Worm (Caenorhabditis elegans) whole organism, L2 larva: ENCODE measurements around the gene ZC449.1.

Source experiments
- C34F6.9 ChIP-seq: fragments of 150-350 bp; optimal IDR thresholded peaks from 2 replicates; lab custom pipeline; 2014; ENCODE audit warnings: missing biosample characterization, missing genetic modification characterization
- F13H6.1 ChIP-seq: sonication (generic microtip); optimal IDR thresholded peaks from 2 replicates; lab custom pipeline; 2016; ENCODE audit warnings: missing genetic modification characterization, missing compliant biosample characterization
- Y55F3AM.14 ChIP-seq: fragments of 200-800 bp; sonication (Bioruptor generic); optimal IDR thresholded peaks from 2 replicates; lab custom pipeline; 2018; ENCODE audit warnings: mild to moderate bottlenecking, missing genetic modification characterization, missing compliant biosample characterization
- alr-1 ChIP-seq: fragments of 150-350 bp; optimal IDR thresholded peaks from 2 replicates; lab custom pipeline; 2014; ENCODE audit warnings: missing biosample characterization, missing genetic modification characterization
- aly-2 ChIP-seq: fragments of 150-350 bp; optimal IDR thresholded peaks from 2 replicates; lab custom pipeline; 2014; ENCODE audit warnings: missing biosample characterization, missing genetic modification characterization
- ama-1 ChIP-seq: fragments of 150-350 bp; optimal IDR thresholded peaks from 2 replicates; lab custom pipeline; 2018; ENCODE audit warnings: inconsistent platforms
- blmp-1 ChIP-seq: sonication (generic microtip); optimal IDR thresholded peaks from 2 replicates; lab custom pipeline; 2017; ENCODE audit warnings: missing genetic modification characterization, mild to moderate bottlenecking, missing compliant biosample characterization, antibody characterized with exemption, moderate library complexity; ENCODE audit not compliant: insufficient read depth
- ceh-16 ChIP-seq: fragments of 150-350 bp; optimal IDR thresholded peaks from 2 replicates; lab custom pipeline; 2014; ENCODE audit warnings: missing biosample characterization, missing genetic modification characterization
- ceh-82 ChIP-seq: fragments of 150-350 bp; optimal IDR thresholded peaks from 2 replicates; lab custom pipeline; 2014; ENCODE audit warnings: missing biosample characterization, missing genetic modification characterization
- crh-2 ChIP-seq: sonication (generic microtip); optimal IDR thresholded peaks from 2 replicates; lab custom pipeline; 2017; ENCODE audit warnings: missing biosample characterization, missing genetic modification characterization
- dmd-4 ChIP-seq: sonication (generic microtip); optimal IDR thresholded peaks from 2 replicates; lab custom pipeline; 2017; ENCODE audit warnings: missing biosample characterization, missing genetic modification characterization
- egl-27 ChIP-seq: sonication (generic microtip); optimal IDR thresholded peaks from 3 replicates; lab custom pipeline; 2017; ENCODE audit warnings: missing biosample characterization, missing genetic modification reagents, missing genetic modification characterization
- elt-3 ChIP-seq: sonication (generic microtip); optimal IDR thresholded peaks from 2 replicates; lab custom pipeline; 2017; ENCODE audit warnings: missing biosample characterization, missing genetic modification characterization
- fos-1 ChIP-seq: fragments of 150-350 bp; optimal IDR thresholded peaks from 2 replicates; lab custom pipeline; 2014; ENCODE audit warnings: missing biosample characterization, missing genetic modification characterization
- gmeb-1 ChIP-seq: fragments of 150-350 bp; optimal IDR thresholded peaks from 2 replicates; lab custom pipeline; 2014; ENCODE audit warnings: missing biosample characterization, missing genetic modification characterization
- lin-11 ChIP-seq: fragments of 150-350 bp; sonication (generic microtip); optimal IDR thresholded peaks from 2 replicates; lab custom pipeline; 2014; ENCODE audit warnings: missing biosample characterization, missing genetic modification characterization, inconsistent platforms, mixed read lengths
- lin-13 ChIP-seq: fragments of 150-350 bp; optimal IDR thresholded peaks from 2 replicates; lab custom pipeline; 2014; ENCODE audit warnings: missing biosample characterization, missing genetic modification reagents, missing genetic modification characterization
- lin-39 ChIP-seq: fragments of 150-350 bp; optimal IDR thresholded peaks from 2 replicates; lab custom pipeline; 2014; ENCODE audit warnings: missing biosample characterization, missing genetic modification reagents, missing genetic modification characterization
- lsy-2 ChIP-seq, 2 experiments: fragments of 150-350 bp in 1 of 2; sonication (generic microtip) in 1 of 2; optimal IDR thresholded peaks; 2 replicates each; lab custom pipeline; 2014 to 2017; ENCODE audit warnings: missing biosample characterization in 2 of 2, missing genetic modification characterization in 2 of 2
- mab-5 ChIP-seq: fragments of 150-350 bp; optimal IDR thresholded peaks from 2 replicates; lab custom pipeline; 2014; ENCODE audit warnings: missing biosample characterization, missing genetic modification characterization
- mbf-1 ChIP-seq: sonication (generic microtip); optimal IDR thresholded peaks from 2 replicates; lab custom pipeline; 2017; ENCODE audit warnings: missing biosample characterization, missing genetic modification characterization
- mdl-1 ChIP-seq, 2 experiments: fragments of 150-350 bp in 1 of 2; sonication (generic microtip) in 1 of 2; optimal IDR thresholded peaks; 2 replicates each; lab custom pipeline; 2017; ENCODE audit warnings: missing biosample characterization in 2 of 2, missing genetic modification characterization in 2 of 2
- nhr-10 ChIP-seq: sonication (generic microtip); optimal IDR thresholded peaks from 2 replicates; lab custom pipeline; 2017; ENCODE audit warnings: missing biosample characterization, missing genetic modification characterization
- nhr-11 ChIP-seq: fragments of 150-350 bp; optimal IDR thresholded peaks from 2 replicates; lab custom pipeline; 2014; ENCODE audit warnings: missing biosample characterization, missing genetic modification characterization
- nhr-12 ChIP-seq: fragments of 150-350 bp; optimal IDR thresholded peaks from 2 replicates; lab custom pipeline; 2014; ENCODE audit warnings: missing biosample characterization, missing genetic modification characterization
- nhr-129 ChIP-seq: fragments of 150-350 bp; optimal IDR thresholded peaks from 2 replicates; lab custom pipeline; 2014; ENCODE audit warnings: missing biosample characterization, missing genetic modification characterization
- nhr-21 ChIP-seq: fragments of 150-350 bp; optimal IDR thresholded peaks from 2 replicates; lab custom pipeline; 2014; ENCODE audit warnings: missing biosample characterization, missing genetic modification characterization
- nhr-23 ChIP-seq: fragments of 150-350 bp; optimal IDR thresholded peaks from 2 replicates; lab custom pipeline; 2014; ENCODE audit warnings: missing biosample characterization, missing genetic modification reagents, missing genetic modification characterization
- nhr-25 ChIP-seq: fragments of 150-350 bp; sonication (generic microtip); optimal IDR thresholded peaks from 3 replicates; lab custom pipeline; 2014; ENCODE audit warnings: missing biosample characterization, missing genetic modification characterization
- nhr-77 ChIP-seq: fragments of 150-350 bp; optimal IDR thresholded peaks from 2 replicates; lab custom pipeline; 2014; ENCODE audit warnings: missing biosample characterization, missing genetic modification characterization
- peb-1 ChIP-seq: fragments of 150-350 bp; optimal IDR thresholded peaks from 2 replicates; lab custom pipeline; 2014; ENCODE audit warnings: missing biosample characterization, missing genetic modification characterization
- sem-4 ChIP-seq: fragments of 150-350 bp; optimal IDR thresholded peaks from 2 replicates; lab custom pipeline; 2014; ENCODE audit warnings: missing biosample characterization, missing genetic modification reagents, missing genetic modification characterization
- skn-1 ChIP-seq: sonication (generic microtip); optimal IDR thresholded peaks from 2 replicates; lab custom pipeline; 2017; ENCODE audit warnings: missing biosample characterization, missing genetic modification characterization
- sma-3 ChIP-seq: sonication (generic microtip); optimal IDR thresholded peaks from 2 replicates; lab custom pipeline; 2016; ENCODE audit warnings: missing genetic modification reagents, missing genetic modification characterization, missing compliant biosample characterization
- sma-9 ChIP-seq, 2 experiments: fragments of 150-350 bp in 1 of 2; sonication (generic microtip) in 1 of 2; optimal IDR thresholded peaks; 2 replicates each; lab custom pipeline; 2014 to 2016; ENCODE audit warnings: missing genetic modification characterization in 2 of 2, mild to moderate bottlenecking in 1 of 2, missing biosample characterization in 1 of 2, missing compliant biosample characterization in 1 of 2, missing genetic modification reagents in 1 of 2, moderate library complexity in 1 of 2
- snpc-4 ChIP-seq: fragments of 150-350 bp; optimal IDR thresholded peaks from 2 replicates; lab custom pipeline; 2014; ENCODE audit warnings: missing biosample characterization, missing genetic modification characterization
- unc-39 ChIP-seq: fragments of 150-350 bp; optimal IDR thresholded peaks from 2 replicates; lab custom pipeline; 2014; ENCODE audit warnings: missing biosample characterization, missing genetic modification characterization
- unc-55 ChIP-seq: fragments of 150-350 bp; sonication (generic microtip); optimal IDR thresholded peaks from 3 replicates; lab custom pipeline; 2014; ENCODE audit warnings: missing biosample characterization, missing genetic modification reagents, missing genetic modification characterization
- unc-62 ChIP-seq: fragments of 150-350 bp; optimal IDR thresholded peaks from 2 replicates; lab custom pipeline; 2014; ENCODE audit warnings: missing biosample characterization, missing genetic modification reagents, missing genetic modification characterization
- zag-1 ChIP-seq: fragments of 150-350 bp; optimal IDR thresholded peaks from 2 replicates; lab custom pipeline; 2014; ENCODE audit warnings: missing biosample characterization, missing genetic modification characterization
- ztf-1 ChIP-seq: fragments of 200-800 bp; sonication (Bioruptor generic); conservative IDR thresholded peaks from 2 replicates; pipeline ENCODE4 v1.3.6; 2022; ENCODE audit warnings: missing genetic modification characterization, missing compliant biosample characterization
- ztf-11 ChIP-seq: sonication (generic microtip); optimal IDR thresholded peaks from 2 replicates; lab custom pipeline; 2017; ENCODE audit warnings: missing biosample characterization, missing genetic modification characterization
- ztf-4 ChIP-seq: fragments of 150-350 bp; optimal IDR thresholded peaks from 2 replicates; lab custom pipeline; 2014; ENCODE audit warnings: missing biosample characterization, missing genetic modification characterization

ZC449.1 gene

ce11 chrX:5018062-5018653 is 6.1 kb upstream of the ZC449.1 start:
- TF ChIP-seq sma-9 (GFP tag; optimal IDR thresholded peaks at IDR 0.05; lab: Kevin White, UChicago) (peak; percentile 20), sma-9 (tag; optimal IDR thresholded peaks at IDR 0.05; lab: Kevin White, UChicago) (no peak), skn-1 (tag; lab: Kevin White, UChicago) (no peak), ztf-1 (GFP tag; lab: Robert Waterston, UW) (no peak), fos-1 (peak; percentile 70), lin-13 (GFP tag; lab: Kevin White, UChicago) (peak; percentile 18), dmd-4 (tag; lab: Kevin White, UChicago) (no peak), unc-62 (GFP tag; lab: Kevin White, UChicago) (no peak), unc-55 (GFP tag; lab: Kevin White, UChicago) (peak; percentile 75), zag-1 (no peak), gmeb-1 (peak; percentile 0), lin-39 (tag; lab: Kevin White, UChicago) (no peak), unc-39 (no peak), ztf-11 (tag; lab: Kevin White, UChicago) (no peak), elt-3 (tag; lab: Kevin White, UChicago) (no peak), mab-5 (no peak), nhr-25 (no peak), nhr-11 (no peak), C34F6.9 (tag; lab: Kevin White, UChicago) (peak; percentile 56), egl-27 (tag; lab: Kevin White, UChicago) (no peak), alr-1 (tag; lab: Kevin White, UChicago) (no peak), nhr-23 (tag; lab: Kevin White, UChicago) (no peak), mbf-1 (no peak), nhr-129 (peak; percentile 72), crh-2 (tag; lab: Kevin White, UChicago) (peak; percentile 51), snpc-4 (tag; lab: Kevin White, UChicago) (no peak), lsy-2 (tag; optimal IDR thresholded peaks at IDR 0.05; lab: Kevin White, UChicago) (peak in 1 of 2 experiments; percentile 27), Y55F3AM.14 (GFP tag; lab: Kevin White, UChicago) (no peak), aly-2 (no peak)

- TF ChIP-seq nhr-10 (tag; lab: Kevin White, UChicago) (no peak), nhr-77 (tag; lab: Kevin White, UChicago) (no peak), unc-55 (GFP tag; lab: Kevin White, UChicago) (no peak), peb-1 (tag; lab: Kevin White, UChicago) (no peak), aly-2 (no peak), mbf-1 (no peak), fos-1 (no peak), skn-1 (tag; lab: Kevin White, UChicago) (no peak), mab-5 (no peak), lin-11 (tag; lab: Kevin White, UChicago) (no peak), nhr-11 (no peak), blmp-1 (tag; lab: Kevin White, UChicago) (no peak), lin-39 (tag; lab: Kevin White, UChicago) (no peak), sma-3 (GFP tag; lab: Kevin White, UChicago) (no peak), ama-1 (lab: Kevin White, UChicago) (no peak), lsy-2 (tag; optimal IDR thresholded peaks at IDR 0.05; lab: Kevin White, UChicago) (no peak), unc-62 (GFP tag; lab: Kevin White, UChicago) (no peak)
These were observed 3.2 kb upstream of the ZC449.1 start, which contains the start of gene ZC449.2 for ce11 chrX:5020996-5021395. ZC449.2 (plus strand) TSS chrX:5021285.

ce11 chrX:5022682-5023081 is 1.5 kb upstream of the ZC449.1 start:
- TF ChIP-seq sma-9 (GFP tag; optimal IDR thresholded peaks at IDR 0.05; lab: Kevin White, UChicago) (peak; percentile 73), sma-9 (tag; optimal IDR thresholded peaks at IDR 0.05; lab: Kevin White, UChicago) (no peak), unc-39 (no peak), F13H6.1 (tag; lab: Kevin White, UChicago) (peak; percentile 43), lin-13 (GFP tag; lab: Kevin White, UChicago) (peak; percentile 37), sem-4 (tag; lab: Kevin White, UChicago) (no peak), lin-11 (tag; lab: Kevin White, UChicago) (peak; percentile 43), C34F6.9 (tag; lab: Kevin White, UChicago) (peak; percentile 14), nhr-129 (peak; percentile 83), dmd-4 (tag; lab: Kevin White, UChicago) (no peak), elt-3 (tag; lab: Kevin White, UChicago) (no peak), sma-3 (GFP tag; lab: Kevin White, UChicago) (peak; percentile 31), fos-1 (peak; percentile 54), ceh-82 (tag; lab: Kevin White, UChicago) (no peak), ztf-11 (tag; lab: Kevin White, UChicago) (no peak), nhr-25 (no peak), nhr-21 (tag; lab: Kevin White, UChicago) (peak; percentile 51), zag-1 (peak; percentile 8), unc-55 (GFP tag; lab: Kevin White, UChicago) (peak; percentile 22), alr-1 (tag; lab: Kevin White, UChicago) (no peak), ztf-4 (tag; lab: Kevin White, UChicago) (no peak), crh-2 (tag; lab: Kevin White, UChicago) (peak; percentile 74), lsy-2 (tag; optimal IDR thresholded peaks at IDR 0.05; lab: Kevin White, UChicago) (peak in 1 of 2 experiments; percentile 47), nhr-12 (tag; lab: Kevin White, UChicago) (no peak), ceh-16 (peak; percentile 23), mdl-1 (tag; optimal IDR thresholded peaks at IDR 0.05; lab: Kevin White, UChicago) (peak in 1 of 2 experiments; percentile 19)
